Fruit fly (Drosophila melanogaster) whole organism, embryonic: ENCODE data around the gene Nse1.

Experiments
- Abd-B ChIP-seq: fragments of 200-800 bp; sonication (Bioruptor generic); optimal IDR thresholded peaks from 2 replicates; lab custom pipeline; 2018; ENCODE audit warnings: missing biosample characterization, mild to moderate bottlenecking, missing genetic modification characterization, moderate library complexity
- B-H2 ChIP-seq: fragments of 200-800 bp; sonication (Bioruptor generic); optimal IDR thresholded peaks from 2 replicates; lab custom pipeline; 2018; ENCODE audit warnings: missing biosample characterization, mild to moderate bottlenecking, missing genetic modification characterization
- BEAF-32 ChIP-seq: fragments of 200-800 bp; sonication (Bioruptor generic); optimal IDR thresholded peaks from 3 replicates; lab custom pipeline; 2017; ENCODE audit warnings: missing biosample characterization, missing genetic modification characterization, mild to moderate bottlenecking, moderate library complexity, missing genetic modification reagents
- BtbVII ChIP-seq: fragments of 200-800 bp; sonication (Bioruptor generic); optimal IDR thresholded peaks from 3 replicates; lab custom pipeline; 2017; ENCODE audit warnings: missing biosample characterization, mild to moderate bottlenecking, missing genetic modification characterization
- CG10431 ChIP-seq: fragments of 200-800 bp; sonication (Bioruptor generic); optimal IDR thresholded peaks from 3 replicates; lab custom pipeline; 2018; ENCODE audit warnings: missing biosample characterization, mild to moderate bottlenecking, missing genetic modification characterization
- CG10462 ChIP-seq: fragments of 200-800 bp; sonication (Bioruptor generic); optimal IDR thresholded peaks from 2 replicates; lab custom pipeline; 2016; ENCODE audit warnings: missing biosample characterization, missing genetic modification characterization
- CG10979 ChIP-seq: fragments of 200-800 bp; sonication (Bioruptor generic); optimal IDR thresholded peaks from 2 replicates; lab custom pipeline; 2018; ENCODE audit warnings: missing biosample characterization, mild to moderate bottlenecking, missing genetic modification characterization, moderate library complexity
- CG12391 ChIP-seq: fragments of 200-800 bp; sonication (Bioruptor generic); optimal IDR thresholded peaks from 3 replicates; lab custom pipeline; 2018; ENCODE audit warnings: missing biosample characterization, mild to moderate bottlenecking, missing genetic modification characterization, moderate library complexity
- CG13894 ChIP-seq: fragments of 200-800 bp; sonication (Bioruptor generic); optimal IDR thresholded peaks from 3 replicates; lab custom pipeline; 2018; ENCODE audit warnings: missing biosample characterization, mild to moderate bottlenecking, missing genetic modification characterization, moderate library complexity
- CG14965 ChIP-seq: fragments of 200-800 bp; sonication (Bioruptor generic); optimal IDR thresholded peaks from 2 replicates; lab custom pipeline; 2016; ENCODE audit warnings: missing biosample characterization, missing genetic modification characterization, borderline replicate concordance
- CG16813 ChIP-seq: fragments of 200-800 bp; sonication (Bioruptor generic); IDR thresholded peaks from 3 replicates; pipeline ENCODE4 v1.3.6; 2022; ENCODE audit warnings: missing biosample characterization, missing genetic modification characterization; ENCODE audit not compliant: partially characterized antibody
- CG16815 ChIP-seq: fragments of 200-800 bp; sonication (Bioruptor generic); optimal IDR thresholded peaks from 3 replicates; lab custom pipeline; 2017; ENCODE audit warnings: missing biosample characterization, mild to moderate bottlenecking, missing genetic modification characterization
- CG18011 ChIP-seq: fragments of 200-800 bp; sonication (Bioruptor generic); optimal IDR thresholded peaks from 2 replicates; lab custom pipeline; 2017; ENCODE audit warnings: missing biosample characterization, missing genetic modification characterization, mild to moderate bottlenecking, moderate library complexity, missing genotype
- CG2202 ChIP-seq: fragments of 200-800 bp; sonication (Bioruptor generic); optimal IDR thresholded peaks from 2 replicates; lab custom pipeline; 2018; ENCODE audit warnings: missing biosample characterization, mild to moderate bottlenecking, missing genetic modification characterization
- CG31224 ChIP-seq: fragments of 200-800 bp; sonication (Bioruptor generic); IDR thresholded peaks from 2 replicates; pipeline ENCODE4 v1.3.6; 2022; ENCODE audit warnings: missing biosample characterization, missing genetic modification characterization
- CG33213 ChIP-seq: fragments of 200-800 bp; sonication (Bioruptor generic); optimal IDR thresholded peaks from 3 replicates; lab custom pipeline; 2016; ENCODE audit warnings: missing biosample characterization, missing genetic modification characterization
- CG4730 ChIP-seq: fragments of 200-800 bp; sonication (Bioruptor generic); IDR thresholded peaks from 2 replicates; pipeline ENCODE4 v1.3.6; 2022; ENCODE audit warnings: missing biosample characterization, missing genetic modification characterization
- CG7372 ChIP-seq: fragments of 200-800 bp; sonication (Bioruptor generic); IDR thresholded peaks from 2 replicates; pipeline ENCODE4 v1.3.6; 2022; ENCODE audit warnings: missing biosample characterization, missing genetic modification characterization
- CG8765 ChIP-seq: fragments of 200-800 bp; sonication (Bioruptor generic); IDR thresholded peaks from 2 replicates; pipeline ENCODE4 v1.3.6; 2022; ENCODE audit warnings: missing biosample characterization, missing genetic modification characterization
- D ChIP-seq, 2 experiments: fragments of 200-800 bp in 1 of 2; fragments of >200 bp in 1 of 2; sonication (Bioruptor generic) in 1 of 2; optimal IDR thresholded peaks; 2 replicates in 1 of 2; 3 replicates in 1 of 2; lab custom pipeline; 2017; ENCODE audit warnings: mild to moderate bottlenecking in 1 of 2, missing biosample characterization in 1 of 2, missing genetic modification characterization in 1 of 2, missing genetic modification reagents in 1 of 2
- Dad ChIP-seq: fragments of 200-800 bp; sonication (Bioruptor generic); optimal IDR thresholded peaks from 3 replicates; lab custom pipeline; 2016; ENCODE audit warnings: missing biosample characterization, missing genetic modification characterization
- Doc2 ChIP-seq: fragments of 200-800 bp; sonication (Bioruptor generic); IDR thresholded peaks from 2 replicates; pipeline ENCODE4 v1.3.6; 2022; ENCODE audit warnings: missing biosample characterization, missing genetic modification characterization
- Fer1 ChIP-seq: fragments of 200-800 bp; sonication (Bioruptor generic); optimal IDR thresholded peaks from 2 replicates; lab custom pipeline; 2017; ENCODE audit warnings: missing biosample characterization, mild to moderate bottlenecking, missing genetic modification characterization
- H2.0 ChIP-seq: fragments of 200-800 bp; sonication (Bioruptor generic); IDR thresholded peaks from 2 replicates; pipeline ENCODE4 v1.3.6; 2022; ENCODE audit warnings: missing biosample characterization, missing genetic modification characterization
- Lpt ChIP-seq: fragments of >200 bp; optimal IDR thresholded peaks from 2 replicates; lab custom pipeline; 2018; ENCODE audit warnings: missing biosample characterization, missing genetic modification characterization
- NFAT ChIP-seq: fragments of 200-800 bp; sonication (Bioruptor generic); IDR thresholded peaks from 2 replicates; pipeline ENCODE4 v1.3.6; 2022; ENCODE audit warnings: missing biosample characterization, missing genetic modification characterization
- Nf-YA ChIP-seq: fragments of 200-800 bp; sonication (Bioruptor generic); IDR thresholded peaks from 2 replicates; pipeline ENCODE4 v1.3.6; 2022; ENCODE audit warnings: missing biosample characterization, missing genetic modification characterization
- Spps ChIP-seq: fragments of 200-800 bp; sonication (Bioruptor generic); optimal IDR thresholded peaks from 2 replicates; lab custom pipeline; 2018; ENCODE audit warnings: missing biosample characterization, mild to moderate bottlenecking, missing genetic modification characterization
- Xbp1 ChIP-seq: fragments of 200-800 bp; sonication (Bioruptor generic); optimal IDR thresholded peaks from 3 replicates; lab custom pipeline; 2016; ENCODE audit warnings: missing biosample characterization, mild to moderate bottlenecking, missing genetic modification characterization
- ara ChIP-seq: fragments of 200-800 bp; sonication (Bioruptor generic); IDR thresholded peaks from 2 replicates; pipeline ENCODE4 v1.3.6; 2022; ENCODE audit warnings: missing biosample characterization, missing genetic modification characterization
- cwo ChIP-seq: fragments of 200-800 bp; sonication (Bioruptor generic); optimal IDR thresholded peaks from 3 replicates; lab custom pipeline; 2017; ENCODE audit warnings: missing biosample characterization, missing genetic modification characterization, mild to moderate bottlenecking, moderate library complexity, missing genetic modification reagents
- da ChIP-seq: fragments of 200-800 bp; sonication (Bioruptor generic); optimal IDR thresholded peaks from 2 replicates; lab custom pipeline; 2016; ENCODE audit warnings: missing biosample characterization, missing genetic modification characterization
- dm ChIP-seq: fragments of 200-800 bp; sonication (Bioruptor generic); optimal IDR thresholded peaks from 3 replicates; lab custom pipeline; 2016; ENCODE audit warnings: missing biosample characterization, missing genetic modification characterization
- en ChIP-seq: fragments of 200-800 bp; sonication (Bioruptor generic); optimal IDR thresholded peaks from 2 replicates; lab custom pipeline; 2016; ENCODE audit warnings: missing biosample characterization, missing genetic modification characterization
- exex ChIP-seq: fragments of 200-800 bp; sonication (Bioruptor generic); optimal IDR thresholded peaks from 4 replicates; lab custom pipeline; 2018; ENCODE audit warnings: missing biosample characterization, mild to moderate bottlenecking, missing genetic modification characterization, moderate library complexity
- fd64A ChIP-seq: fragments of 200-800 bp; sonication (Bioruptor generic); optimal IDR thresholded peaks from 3 replicates; lab custom pipeline; 2018; ENCODE audit warnings: missing biosample characterization, mild to moderate bottlenecking, missing genetic modification characterization
- fru ChIP-seq: fragments of >200 bp; optimal IDR thresholded peaks from 2 replicates; lab custom pipeline; 2017
- gsb-n ChIP-seq: fragments of 200-800 bp; sonication (Bioruptor generic); optimal IDR thresholded peaks from 3 replicates; lab custom pipeline; 2018; ENCODE audit warnings: missing biosample characterization, mild to moderate bottlenecking, missing genetic modification characterization
- hb ChIP-seq: fragments of 200-800 bp; sonication (Bioruptor generic); IDR thresholded peaks from 3 replicates; pipeline ENCODE4 v1.3.6; 2022; ENCODE audit warnings: missing biosample characterization, missing genetic modification characterization; ENCODE audit not compliant: partially characterized antibody
- knrl ChIP-seq: fragments of 200-800 bp; sonication (Bioruptor generic); IDR thresholded peaks from 3 replicates; pipeline ENCODE4 v1.3.6; 2022; ENCODE audit warnings: missing biosample characterization, missing genetic modification characterization; ENCODE audit not compliant: partially characterized antibody
- lmd ChIP-seq: fragments of 200-800 bp; sonication (Bioruptor generic); IDR thresholded peaks from 2 replicates; pipeline ENCODE4 v1.3.6; 2022; ENCODE audit warnings: missing biosample characterization, missing genetic modification characterization
- nerfin-2 ChIP-seq: fragments of 200-800 bp; sonication (Bioruptor generic); IDR thresholded peaks from 2 replicates; pipeline ENCODE4 v1.3.6; 2022; ENCODE audit warnings: missing biosample characterization, missing genetic modification characterization; ENCODE audit not compliant: partially characterized antibody
- otp ChIP-seq: fragments of 200-800 bp; sonication (Bioruptor generic); IDR thresholded peaks from 3 replicates; pipeline ENCODE4, ENCODE4 v1.3.6; 2022; ENCODE audit warnings: missing biosample characterization, missing genetic modification characterization
- pb ChIP-seq: fragments of 200-800 bp; sonication (Bioruptor generic); optimal IDR thresholded peaks from 3 replicates; lab custom pipeline; 2016; ENCODE audit warnings: missing biosample characterization, missing genetic modification characterization
- sima ChIP-seq: fragments of 200-800 bp; sonication (Bioruptor generic); optimal IDR thresholded peaks from 2 replicates; lab custom pipeline; 2016; ENCODE audit warnings: missing biosample characterization, missing genetic modification characterization
- stc ChIP-seq: fragments of 200-800 bp; sonication (Bioruptor generic); IDR thresholded peaks from 2 replicates; pipeline ENCODE4 v1.3.6; 2022; ENCODE audit warnings: missing biosample characterization, missing genetic modification characterization
- tll ChIP-seq, 2 experiments: fragments of 200-800 bp in 1 of 2; fragments of >200 bp in 1 of 2; sonication (Bioruptor generic) in 1 of 2; optimal IDR thresholded peaks; 2 replicates each; lab custom pipeline; 2017 to 2019; ENCODE audit warnings: missing biosample characterization in 2 of 2, missing genetic modification characterization in 2 of 2, mild to moderate bottlenecking in 1 of 2, moderate library complexity in 1 of 2
- yki ChIP-seq: fragments of >200 bp; optimal IDR thresholded peaks from 3 replicates; lab custom pipeline; 2018

The Nse1 gene

DNA sequence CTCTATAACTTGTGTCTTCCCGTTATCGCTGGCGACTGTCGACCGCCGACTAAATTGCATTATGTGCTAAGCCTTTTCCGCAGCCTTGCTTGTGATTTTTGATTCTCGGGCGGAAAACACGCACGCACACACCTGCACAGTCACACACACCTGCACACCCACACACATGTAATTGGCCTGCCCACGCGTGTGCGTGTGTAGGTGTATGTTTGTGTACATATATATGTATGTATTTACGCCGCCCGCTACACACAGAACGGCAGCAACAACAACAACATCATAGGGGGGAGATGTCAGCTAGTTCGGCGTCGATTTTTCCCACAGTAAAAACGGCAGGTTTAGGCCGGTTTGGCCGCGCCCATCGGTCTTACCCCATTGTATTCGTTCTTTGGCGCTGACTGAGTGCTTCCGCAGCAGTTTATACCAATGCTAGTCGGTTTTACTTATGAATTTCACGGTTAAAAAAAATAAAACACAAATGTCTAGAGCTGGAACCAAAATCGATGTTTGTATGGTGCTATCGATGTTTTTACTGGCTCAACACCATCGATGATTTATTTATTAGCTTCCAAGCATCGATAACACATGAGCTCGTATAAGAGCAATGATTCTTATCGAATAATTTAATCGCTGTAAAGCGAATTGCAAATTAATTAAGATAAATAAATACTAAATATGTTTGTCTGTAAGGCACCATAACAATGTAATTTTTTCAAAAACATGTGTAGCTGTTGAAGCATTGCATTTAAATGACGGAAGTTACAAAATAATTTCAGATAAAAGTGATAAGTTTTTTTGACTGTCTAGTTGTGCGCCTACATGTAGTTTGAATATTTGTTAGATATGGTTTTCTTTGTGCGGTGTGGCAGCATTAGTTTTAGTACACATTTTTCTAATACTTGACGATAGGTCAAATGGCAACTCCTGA is 45.7 kb upstream of the Nse1 start, which contains the start of gene homer (continued):
- TF ChIP-seq Nf-YA (GFP tag; lab: Robert Waterston, UW): no peak
- no peak for TF ChIP-seq CG16815
- peak; percentile 42 for TF ChIP-seq Fer1
- peak; percentile 95 for TF ChIP-seq hb (GFP tag; lab: Robert Waterston, UW)
- no peak for TF ChIP-seq Doc2 (GFP tag; lab: Robert Waterston, UW)
- peak; percentile 48 for TF ChIP-seq fd64A
- no peak for TF ChIP-seq yki (lab: Kevin White, UChicago)
- TF ChIP-seq CG7372 (GFP tag; lab: Robert Waterston, UW): 0 out of 2 replicates have a peak, but pooled peaks have one; percentile 11
- peak; percentile 96 for TF ChIP-seq CG16813 (GFP tag; lab: Robert Waterston, UW)
- TF ChIP-seq knrl (GFP tag; lab: Robert Waterston, UW): peak; percentile 92
- TF ChIP-seq dm (GFP tag; lab: Kevin White, UChicago): peak; percentile 27
- no peak for TF ChIP-seq pb
- no peak for TF ChIP-seq Dad
- TF ChIP-seq Lpt: no peak
- TF ChIP-seq sima: no peak
- 0 out of 3 replicates have a peak, but pooled peaks have one; percentile 20 for TF ChIP-seq otp (GFP tag; lab: Robert Waterston, UW)
- TF ChIP-seq ara (GFP tag; lab: Robert Waterston, UW): no peak
- no peak for TF ChIP-seq CG31224 (GFP tag; lab: Robert Waterston, UW)
- peak; percentile 97 for TF ChIP-seq nerfin-2 (GFP tag; lab: Robert Waterston, UW)
- no peak for TF ChIP-seq lmd (GFP tag; lab: Robert Waterston, UW)
- peak; percentile 22 for TF ChIP-seq da (GFP tag; lab: Kevin White, UChicago)
- no peak for TF ChIP-seq fru (lab: Kevin White, UChicago)
- no peak for TF ChIP-seq CG33213 (GFP tag; lab: Kevin White, UChicago)
- TF ChIP-seq Spps (tag; lab: Kevin White, UChicago): no peak
- TF ChIP-seq CG14965 (GFP tag; lab: Kevin White, UChicago): no peak
- peak; percentile 18 for TF ChIP-seq CG12391 (tag; lab: Kevin White, UChicago)
- TF ChIP-seq CG18011 (GFP tag; lab: Kevin White, UChicago): no peak
- no peak for TF ChIP-seq BtbVII (GFP tag; lab: Kevin White, UChicago)
- no peak for TF ChIP-seq CG10431 (GFP tag; lab: Kevin White, UChicago)
- 0 out of 2 replicates have a peak, but pooled peaks have one; percentile 25 for TF ChIP-seq CG8765 (GFP tag; lab: Robert Waterston, UW)
- TF ChIP-seq CG4730 (GFP tag; lab: Robert Waterston, UW): no peak
- TF ChIP-seq BEAF-32 (GFP tag; lab: Kevin White, UChicago): peak; percentile 94
- no peak for TF ChIP-seq Xbp1
- TF ChIP-seq CG10462: no peak
- peak; percentile 48 for TF ChIP-seq gsb-n (tag; lab: Kevin White, UChicago)
- TF ChIP-seq CG10979: no peak
- TF ChIP-seq D (optimal IDR thresholded peaks at IDR 0.05; lab: Kevin White, UChicago): peak; percentile 9
- TF ChIP-seq D (GFP tag; optimal IDR thresholded peaks at IDR 0.05; lab: Kevin White, UChicago): no peak
- peak; percentile 14 for TF ChIP-seq exex (tag; lab: Kevin White, UChicago)
- peak in 1 of 2 experiments; percentile 70 for TF ChIP-seq tll (GFP tag; optimal IDR thresholded peaks at IDR 0.05; lab: Kevin White, UChicago)
- no peak for TF ChIP-seq CG2202
- peak; percentile 84 for TF ChIP-seq Abd-B
- TF ChIP-seq stc (GFP tag; lab: Robert Waterston, UW): no peak; the same call in 1 of the 2 replicates
- TF ChIP-seq en (GFP tag; lab: Kevin White, UChicago): peak; percentile 11
- TF ChIP-seq NFAT (GFP tag; lab: Robert Waterston, UW): no peak
- TF ChIP-seq CG13894 (tag; lab: Kevin White, UChicago): no peak
- no peak for TF ChIP-seq H2.0 (GFP tag; lab: Robert Waterston, UW)
- no peak for TF ChIP-seq cwo
- peak; percentile 8 for TF ChIP-seq B-H2 (GFP tag; lab: Kevin White, UChicago)
